Worm (Caenorhabditis elegans): ENCODE results near the gene Y51H7C.8.

- no peak for TF ChIP-seq gmeb-2 (tag; optimal IDR thresholded peaks at IDR 0.05)
- TF ChIP-seq rnt-1 (tag; optimal IDR thresholded peaks at IDR 0.05) = no peak
Observed at ce11 chrII:1362423-1362822, 39.2 kb upstream of the Y51H7C.8 start.
